Fruit fly (Drosophila melanogaster): ENCODE measurements around the gene CG5916.

Gene CG5916

DNA sequence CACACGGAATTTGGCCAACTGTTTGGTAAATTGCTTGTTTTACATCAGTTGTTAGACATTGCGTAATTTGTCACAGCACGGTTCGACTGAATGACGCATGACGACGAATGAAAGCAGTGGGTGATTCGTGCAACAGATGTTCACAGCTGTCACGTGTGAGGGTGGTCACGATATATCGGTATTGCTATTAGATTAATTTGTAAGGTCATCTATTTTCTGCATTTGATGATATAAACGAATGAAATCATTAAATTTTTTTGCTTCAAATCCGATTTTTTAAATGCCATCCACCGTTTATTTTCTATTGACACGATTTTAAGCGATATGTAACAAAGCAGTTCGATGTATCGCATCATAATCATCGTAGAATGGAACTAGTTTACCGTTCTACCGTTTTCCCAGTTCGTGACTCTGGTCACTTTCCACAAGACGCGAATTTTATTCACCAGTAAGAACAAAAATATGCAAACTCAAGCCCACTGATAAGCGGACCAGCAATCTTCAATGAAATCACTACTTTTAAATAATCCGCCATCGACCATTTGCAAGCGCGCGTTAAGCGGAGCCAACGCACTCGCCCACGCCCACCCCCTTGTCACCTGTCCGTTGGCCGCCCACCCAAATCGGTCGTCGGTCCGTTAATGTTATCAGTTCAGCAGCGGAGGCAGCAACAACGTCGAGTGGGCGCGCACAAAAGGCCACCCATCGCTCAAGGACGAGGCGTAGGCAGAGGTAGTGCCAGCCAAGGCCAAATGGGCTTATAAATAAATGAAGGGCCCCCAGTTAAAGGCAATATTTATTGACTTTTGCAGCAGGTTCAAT, at the start of gene CG5916, which contains the start of gene Mic26-27 (continued):
- no peak for TF ChIP-seq CG17912 (GFP tag; optimal IDR thresholded peaks at IDR 0.05)
- peak; percentile 100 for TF ChIP-seq inv (GFP tag; IDR thresholded peaks at IDR 0.05; ENCODE audit: partially characterized antibody)
- no peak for TF ChIP-seq nom (GFP tag; optimal IDR thresholded peaks at IDR 0.05)
- TF ChIP-seq vfl (GFP tag; optimal IDR thresholded peaks at IDR 0.05) = peak; percentile 64
- no peak for TF ChIP-seq cg (GFP tag; optimal IDR thresholded peaks at IDR 0.05)
- TF ChIP-seq sc (optimal IDR thresholded peaks at IDR 0.05) = no peak
- TF ChIP-seq sc (GFP tag; optimal IDR thresholded peaks at IDR 0.05) = peak; percentile 34
- no peak for TF ChIP-seq CkIIα-i1 (GFP tag; IDR thresholded peaks at IDR 0.05)
- TF ChIP-seq CG34224 (GFP tag; IDR thresholded peaks at IDR 0.05; ENCODE audit: partially characterized antibody) = peak; percentile 100
- no peak for TF ChIP-seq D19A (tag; optimal IDR thresholded peaks at IDR 0.05)
- TF ChIP-seq CG6791 (GFP tag; IDR thresholded peaks at IDR 0.05; ENCODE audit: partially characterized antibody) = peak; percentile 98
- TF ChIP-seq CG7786 (GFP tag; optimal IDR thresholded peaks at IDR 0.05) = peak; percentile 91
- TF ChIP-seq CG3838 (GFP tag; optimal IDR thresholded peaks at IDR 0.05) = peak; percentile 42
- TF ChIP-seq CG8765 (GFP tag; IDR thresholded peaks at IDR 0.05) = peak; percentile 86; the same call in 1 of the 2 replicates
- TF ChIP-seq CG10462 (GFP tag; optimal IDR thresholded peaks at IDR 0.05) = peak; percentile 11
- peak; percentile 50 for TF ChIP-seq emc (GFP tag; optimal IDR thresholded peaks at IDR 0.05)
- peak; percentile 86 for TF ChIP-seq chn (GFP tag; optimal IDR thresholded peaks at IDR 0.05)
- TF ChIP-seq CTCF (GFP tag; optimal IDR thresholded peaks at IDR 0.05) = no peak
- TF ChIP-seq jumu (GFP tag; optimal IDR thresholded peaks at IDR 0.05) = peak; percentile 80
- peak; percentile 93 for TF ChIP-seq CG4404 (GFP tag; IDR thresholded peaks at IDR 0.05)
- peak; percentile 92 for TF ChIP-seq CG10959 (GFP tag; IDR thresholded peaks at IDR 0.05)
- TF ChIP-seq CG11695 (GFP tag; IDR thresholded peaks at IDR 0.05) = no peak; the same call in 2 of the 3 replicates
- TF ChIP-seq CG6854 (GFP tag; optimal IDR thresholded peaks at IDR 0.05) = no peak
- TF ChIP-seq B-H1 (GFP tag; IDR thresholded peaks at IDR 0.05) = peak; percentile 75
- peak; percentile 94 for TF ChIP-seq gem (tag; optimal IDR thresholded peaks at IDR 0.05)
- peak; percentile 75 for TF ChIP-seq CG7357 (GFP tag; IDR thresholded peaks at IDR 0.05)
- TF ChIP-seq wek (GFP tag; optimal IDR thresholded peaks at IDR 0.05) = peak; percentile 39
- peak; percentile 1 for TF ChIP-seq sima (GFP tag; optimal IDR thresholded peaks at IDR 0.05)
- no peak for TF ChIP-seq CG8359 (GFP tag; optimal IDR thresholded peaks at IDR 0.05; ENCODE audit: borderline replicate concordance)
- peak; percentile 88 for TF ChIP-seq ssp (GFP tag; IDR thresholded peaks at IDR 0.05)
- TF ChIP-seq Nf-YC (tag; optimal IDR thresholded peaks at IDR 0.05) = peak; percentile 63
- peak; percentile 88 for TF ChIP-seq CG8290 (GFP tag; optimal IDR thresholded peaks at IDR 0.05)
- peak; percentile 38 to 74 for TF ChIP-seq CG8290 (tag; optimal IDR thresholded peaks at IDR 0.05)
- TF ChIP-seq CG7271 (tag; optimal IDR thresholded peaks at IDR 0.05) = no peak
- TF ChIP-seq CG10979 (tag; optimal IDR thresholded peaks at IDR 0.05) = peak; percentile 93
- TF ChIP-seq CG11085 (GFP tag; IDR thresholded peaks at IDR 0.05) = 0 out of 2 replicates have a peak, but pooled peaks have one; percentile 14
- peak; percentile 95 for TF ChIP-seq ken (GFP tag; IDR thresholded peaks at IDR 0.05)
- peak; percentile 15 for TF ChIP-seq Dp (GFP tag; optimal IDR thresholded peaks at IDR 0.05)
- TF ChIP-seq Ptx1 (GFP tag; IDR thresholded peaks at IDR 0.05) = peak; percentile 90
- peak; percentile 99 for TF ChIP-seq CG18764 (GFP tag; optimal IDR thresholded peaks at IDR 0.05)
- peak; percentile 99 for TF ChIP-seq Sin3A (optimal IDR thresholded peaks at IDR 0.05)
- TF ChIP-seq Oli (tag; optimal IDR thresholded peaks at IDR 0.05) = peak; percentile 36
- no peak for TF ChIP-seq sug (tag; optimal IDR thresholded peaks at IDR 0.05)
- TF ChIP-seq eve (GFP tag; optimal IDR thresholded peaks at IDR 0.05) = no peak
- TF ChIP-seq cwo (GFP tag; optimal IDR thresholded peaks at IDR 0.05) = peak; percentile 82
- TF ChIP-seq grn (GFP tag; optimal IDR thresholded peaks at IDR 0.05) = peak; percentile 25
- peak; percentile 98 for TF ChIP-seq amos (GFP tag; IDR thresholded peaks at IDR 0.05; ENCODE audit: partially characterized antibody)
- TF ChIP-seq CG5180 (GFP tag; optimal IDR thresholded peaks at IDR 0.05) = no peak
- TF ChIP-seq Asciz (GFP tag; optimal IDR thresholded peaks at IDR 0.05) = no peak
- peak; percentile 77 for TF ChIP-seq ttk (GFP tag; IDR thresholded peaks at IDR 0.05)
